Worm (Caenorhabditis elegans) whole organism, early embryonic: ENCODE results near the gene sma-4.

ENCODE experiments used
- B0310.2 ChIP-seq: sonication (generic microtip); optimal IDR thresholded peaks from 2 replicates; lab custom pipeline; 2016; ENCODE audit warnings: mild to moderate bottlenecking, missing genetic modification characterization, missing compliant biosample characterization
- F13C5.2 ChIP-seq: sonication (generic microtip); optimal IDR thresholded peaks from 2 replicates; lab custom pipeline; 2017; ENCODE audit warnings: mild to moderate bottlenecking, missing genetic modification characterization, inconsistent platforms, missing compliant biosample characterization
- aly-1 ChIP-seq: sonication (generic microtip); optimal IDR thresholded peaks from 2 replicates; lab custom pipeline; 2016; ENCODE audit warnings: missing genetic modification characterization, missing compliant biosample characterization
- ama-1 ChIP-seq: fragments of 150-350 bp; optimal IDR thresholded peaks from 2 replicates; lab custom pipeline; 2014
- ceh-13 ChIP-seq: fragments of 200-800 bp; sonication (Bioruptor generic); optimal IDR thresholded peaks from 2 replicates; lab custom pipeline; 2018; ENCODE audit warnings: mild to moderate bottlenecking, missing genetic modification characterization, missing compliant biosample characterization
- ceh-36 ChIP-seq: sonication (generic microtip); optimal IDR thresholded peaks from 2 replicates; lab custom pipeline; 2016; ENCODE audit warnings: missing genetic modification characterization, inconsistent platforms, missing compliant biosample characterization
- ets-7 ChIP-seq: sonication (generic microtip); optimal IDR thresholded peaks from 2 replicates; lab custom pipeline; 2016; ENCODE audit warnings: missing genotype, missing genetic modification characterization, missing compliant biosample characterization
- flt-1 ChIP-seq: fragments of 200-800 bp; sonication (Bioruptor generic); IDR thresholded peaks from 2 replicates; pipeline ENCODE4 v1.3.6; 2022; ENCODE audit warnings: missing genetic modification characterization, missing compliant biosample characterization
- hmbx-1 ChIP-seq: sonication (generic microtip); optimal IDR thresholded peaks from 2 replicates; lab custom pipeline; 2016; ENCODE audit warnings: mild to moderate bottlenecking, missing genetic modification characterization, missing compliant biosample characterization
- hmg-4 ChIP-seq: fragments of 200-800 bp; sonication (Bioruptor generic); optimal IDR thresholded peaks from 2 replicates; lab custom pipeline; 2018; ENCODE audit warnings: mild to moderate bottlenecking, missing genetic modification characterization, missing compliant biosample characterization
- hnd-1 ChIP-seq: sonication (generic microtip); optimal IDR thresholded peaks from 2 replicates; lab custom pipeline; 2016; ENCODE audit warnings: missing genetic modification characterization, missing compliant biosample characterization
- pes-1 ChIP-seq: fragments of 200-800 bp; sonication (Bioruptor generic); IDR thresholded peaks from 2 replicates; pipeline ENCODE4 v1.3.6; 2022; ENCODE audit warnings: missing genetic modification reagents, missing genetic modification characterization, missing compliant biosample characterization
- scrt-1 ChIP-seq: fragments of 200-800 bp; sonication (Bioruptor generic); IDR thresholded peaks from 2 replicates; pipeline ENCODE4 v1.3.6; 2022; ENCODE audit warnings: missing genetic modification characterization, missing compliant biosample characterization
- sea-1 ChIP-seq: fragments of 200-800 bp; sonication (Bioruptor generic); conservative IDR thresholded peaks from 2 replicates; pipeline ENCODE4 v1.3.6; 2022; ENCODE audit warnings: missing genetic modification characterization, missing compliant biosample characterization
- tbx-11 ChIP-seq: fragments of 200-800 bp; sonication (Bioruptor generic); IDR thresholded peaks from 2 replicates; pipeline ENCODE4 v1.3.6; 2022; ENCODE audit warnings: missing genetic modification characterization, missing compliant biosample characterization
- tbx-37 ChIP-seq: fragments of 200-800 bp; sonication (Bioruptor generic); conservative IDR thresholded peaks from 2 replicates; pipeline ENCODE4 v1.3.6; 2022; ENCODE audit warnings: missing genetic modification reagents, missing genetic modification characterization, missing compliant biosample characterization
- tra-4 ChIP-seq: sonication (generic microtip); optimal IDR thresholded peaks from 2 replicates; lab custom pipeline; 2017; ENCODE audit warnings: missing genetic modification characterization, missing compliant biosample characterization

sma-4 gene

ce11 chrIII:5814799-5815198 lies 1.2 kb upstream of the sma-4 start, which contains the start of gene R12B2.7:
R12B2.7 (plus strand) TSS chrIII:5815045.
- TF ChIP-seq ceh-13 (GFP tag; lab: Kevin White, UChicago) (no peak), hmg-4 (no peak), scrt-1 (no peak), tra-4 (tag; lab: Kevin White, UChicago) (no peak), pes-1 (no peak), sea-1 (GFP tag; lab: Robert Waterston, UW) (no peak), aly-1 (tag; lab: Kevin White, UChicago) (no peak), hmbx-1 (tag; lab: Kevin White, UChicago) (no peak), tbx-37 (GFP tag; lab: Robert Waterston, UW) (no peak), ets-7 (no peak), ama-1 (no peak)

DNA sequence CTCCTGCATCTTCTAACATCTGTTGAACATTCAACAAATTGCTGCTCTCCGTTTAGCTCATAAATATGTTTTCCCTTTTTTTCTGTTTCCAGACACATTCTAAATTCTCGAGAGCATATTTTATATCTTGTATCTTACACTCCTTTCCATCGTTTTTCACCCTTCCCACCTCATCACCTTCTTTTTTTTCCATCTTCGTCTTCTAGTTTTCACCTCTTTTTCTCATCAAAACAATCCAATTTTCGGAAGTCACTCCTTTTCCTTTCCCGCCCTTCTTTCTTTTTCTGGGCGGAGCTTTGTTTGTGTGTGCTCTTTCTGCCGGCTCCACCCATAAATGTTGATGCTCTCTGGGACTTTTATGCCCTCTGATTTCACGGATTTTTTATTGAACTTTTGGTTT lies 6.8 kb downstream of the sma-4 start:
- TF ChIP-seq hmbx-1 (tag; lab: Kevin White, UChicago) (no peak), flt-1 (GFP tag; lab: Robert Waterston, UW) (no peak), sea-1 (GFP tag; lab: Robert Waterston, UW) (no peak), hnd-1 (no peak), pes-1 (no peak), ceh-36 (no peak), tbx-37 (GFP tag; lab: Robert Waterston, UW) (no peak), scrt-1 (no peak), B0310.2 (no peak)

DNA sequence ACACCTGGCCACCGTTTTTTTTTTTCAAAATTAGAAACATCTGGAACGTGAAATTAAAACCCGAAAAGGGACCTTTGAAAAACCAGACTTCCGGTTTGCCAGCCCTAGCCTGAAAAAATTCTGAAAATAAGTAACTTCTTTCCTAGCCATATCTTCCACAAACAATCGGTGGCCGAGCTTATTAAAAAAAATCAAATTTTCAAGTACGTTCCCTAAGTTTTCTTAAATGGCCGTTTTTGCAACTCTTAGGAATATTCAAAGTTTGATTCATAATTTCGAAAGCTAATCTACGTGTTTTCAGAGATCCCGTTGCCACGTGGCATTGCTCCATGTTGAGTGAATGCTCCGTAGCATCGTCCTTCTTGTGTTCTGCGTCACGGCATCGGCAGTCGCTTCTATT lies 7.6 kb downstream of the sma-4 start, which contains the start of gene R12B2.8:
Gene R12B2.8 (plus strand): TSS at position 301 of the 400 bp plus-strand sequence.
- TF ChIP-seq ets-7 (no peak), ama-1 (no peak), hmg-4 (no peak), hnd-1 (no peak), pes-1 (no peak), ceh-13 (GFP tag; lab: Kevin White, UChicago) (no peak), flt-1 (GFP tag; lab: Robert Waterston, UW) (no peak), tbx-11 (no peak), tra-4 (tag; lab: Kevin White, UChicago) (no peak), sea-1 (GFP tag; lab: Robert Waterston, UW) (no peak), B0310.2 (no peak), ceh-36 (no peak), scrt-1 (no peak), hmbx-1 (tag; lab: Kevin White, UChicago) (no peak), aly-1 (tag; lab: Kevin White, UChicago) (no peak)

DNA sequence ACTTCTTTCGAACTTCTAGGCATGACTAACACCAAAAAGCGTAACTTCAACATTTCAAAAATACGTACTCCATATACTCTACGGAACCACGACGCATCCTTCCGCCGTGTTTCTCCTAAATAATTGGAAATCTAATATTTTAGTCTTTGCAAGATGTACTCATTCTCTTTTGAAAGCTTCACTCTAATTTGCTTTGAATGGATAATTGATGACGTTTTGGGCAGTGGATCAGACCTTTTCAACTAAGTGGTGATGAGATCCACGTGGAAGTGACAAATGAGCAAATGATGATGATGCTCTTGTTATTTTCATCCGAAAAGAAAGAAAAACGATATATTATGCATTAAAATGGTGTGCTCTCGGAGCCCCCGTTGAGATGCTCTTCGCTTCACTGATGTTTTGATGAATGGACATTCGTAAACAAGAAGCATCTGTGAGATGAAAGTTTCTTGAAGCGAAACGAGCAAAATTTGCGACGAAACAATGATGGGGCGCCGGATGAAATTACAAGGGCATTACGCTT lies 8.5 kb downstream of the sma-4 start:
- TF ChIP-seq aly-1 (tag; lab: Kevin White, UChicago) (no peak), tbx-11 (no peak), hmbx-1 (tag; lab: Kevin White, UChicago) (no peak), F13C5.2 (tag; lab: Kevin White, UChicago) (no peak), ceh-36 (no peak), flt-1 (GFP tag; lab: Robert Waterston, UW) (no peak), sea-1 (GFP tag; lab: Robert Waterston, UW) (no peak), hmg-4 (no peak), tra-4 (tag; lab: Kevin White, UChicago) (no peak), hnd-1 (no peak), ceh-13 (GFP tag; lab: Kevin White, UChicago) (no peak), ets-7 (no peak), ama-1 (no peak), B0310.2 (no peak), pes-1 (no peak), tbx-37 (GFP tag; lab: Robert Waterston, UW) (no peak), scrt-1 (no peak)

- TF ChIP-seq F13C5.2 (tag; lab: Kevin White, UChicago) (no peak), ama-1 (no peak), pes-1 (no peak), scrt-1 (no peak), aly-1 (tag; lab: Kevin White, UChicago) (no peak), tra-4 (tag; lab: Kevin White, UChicago) (no peak), flt-1 (GFP tag; lab: Robert Waterston, UW) (no peak), ets-7 (no peak), tbx-11 (no peak), tbx-37 (GFP tag; lab: Robert Waterston, UW) (no peak), hmg-4 (no peak), B0310.2 (no peak), ceh-13 (GFP tag; lab: Kevin White, UChicago) (no peak), ceh-36 (no peak), hmbx-1 (tag; lab: Kevin White, UChicago) (no peak), sea-1 (GFP tag; lab: Robert Waterston, UW) (no peak), hnd-1 (no peak)
These were observed 10.9 kb downstream of the sma-4 start for ce11 chrIII:5826895-5827437.

DNA sequence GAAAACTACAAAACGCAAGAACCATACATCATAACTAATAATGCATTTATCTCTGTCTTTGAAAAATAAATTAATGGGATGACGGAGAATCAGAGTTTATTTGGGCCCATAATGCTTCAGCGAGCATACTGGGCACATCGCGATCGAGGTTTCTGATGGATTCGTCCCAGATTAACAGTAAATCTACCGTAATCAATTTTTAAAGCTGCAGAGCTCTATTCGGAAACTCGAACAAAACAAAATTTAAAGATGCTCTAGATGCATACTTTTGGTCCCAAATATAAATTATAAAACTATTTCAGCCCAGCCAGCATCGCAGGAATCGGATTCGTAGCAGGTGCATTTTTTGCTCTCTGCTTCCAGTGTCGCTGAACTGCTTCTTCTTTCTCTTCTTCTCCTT lies 12.0 kb downstream of the sma-4 start:
- no peak for TF ChIP-seq scrt-1
- TF ChIP-seq flt-1 (GFP tag; lab: Robert Waterston, UW), result no peak

DNA sequence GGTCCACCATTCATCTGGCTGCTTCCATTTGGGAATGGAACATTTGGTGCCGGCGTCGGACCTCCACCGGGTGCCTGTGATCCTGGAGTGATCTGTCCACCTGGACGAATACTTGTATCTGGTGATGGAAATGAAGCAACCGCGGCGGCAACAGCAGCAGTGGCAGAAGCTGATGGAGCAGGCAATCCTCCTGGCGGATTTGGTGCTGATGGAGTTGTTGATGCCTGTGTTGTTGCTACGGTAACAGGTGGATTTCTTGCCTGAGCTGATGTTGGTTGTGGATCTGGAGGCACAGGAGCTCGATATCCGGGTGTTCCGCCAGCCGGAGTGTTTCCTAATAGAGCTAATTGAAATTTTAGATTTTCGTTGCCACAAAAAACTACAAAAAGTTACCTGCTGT lies 16.4 kb downstream of the sma-4 start:
- TF ChIP-seq ceh-13 (GFP tag; lab: Kevin White, UChicago) (no peak), ama-1 (no peak), ets-7 (no peak), B0310.2 (no peak), pes-1 (no peak), scrt-1 (no peak), hmg-4 (no peak), tbx-37 (GFP tag; lab: Robert Waterston, UW) (no peak), sea-1 (GFP tag; lab: Robert Waterston, UW) (no peak), hnd-1 (no peak), hmbx-1 (tag; lab: Kevin White, UChicago) (no peak)

DNA sequence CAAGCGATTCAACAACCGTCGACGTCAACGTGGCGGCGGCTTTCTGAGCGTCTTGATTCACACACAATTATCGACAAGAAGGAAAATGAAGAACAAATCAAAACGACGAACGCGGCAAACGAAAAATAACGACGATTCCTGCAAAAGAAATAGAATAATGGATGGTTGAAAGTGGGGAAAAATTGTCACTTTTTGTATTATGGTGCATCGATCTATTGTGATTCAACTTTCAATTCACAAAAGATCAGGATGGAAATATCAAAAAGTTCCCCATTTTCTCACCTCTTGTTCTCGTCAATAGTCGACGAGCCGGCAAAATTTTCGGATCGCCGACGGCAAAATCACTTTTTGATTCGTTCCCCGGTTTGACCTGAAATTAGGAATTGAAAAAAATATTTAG lies 17.3 kb downstream of the sma-4 start, which contains the start of the genes R12B2.13 and mdt-15:
Gene R12B2.13 (minus strand): TSS at position 101 of the 400 bp plus-strand sequence.
Gene mdt-15 (minus strand): TSS at position 376 of the 400 bp plus-strand sequence.
- TF ChIP-seq sea-1 (GFP tag; lab: Robert Waterston, UW) (no peak), F13C5.2 (tag; lab: Kevin White, UChicago) (no peak), ceh-13 (GFP tag; lab: Kevin White, UChicago) (no peak), pes-1 (no peak), aly-1 (tag; lab: Kevin White, UChicago) (no peak), tra-4 (tag; lab: Kevin White, UChicago) (no peak), B0310.2 (no peak), ets-7 (no peak), flt-1 (GFP tag; lab: Robert Waterston, UW) (no peak), scrt-1 (no peak), tbx-37 (GFP tag; lab: Robert Waterston, UW) (no peak)
